Worm (Caenorhabditis elegans) whole organism, L4/young adult: ENCODE data around the gene srx-102.

Source experiments
- W03F9.2 ChIP-seq: fragments of 150-350 bp; optimal IDR thresholded peaks from 2 replicates; lab custom pipeline; 2014; ENCODE audit warnings: missing biosample characterization, missing genetic modification characterization
- dao-5 ChIP-seq: sonication (generic microtip); optimal IDR thresholded peaks from 2 replicates; lab custom pipeline; 2016; ENCODE audit warnings: missing genotype, missing genetic modification characterization, moderate library complexity, missing compliant biosample characterization
- him-1 ChIP-seq: sonication (generic microtip); optimal IDR thresholded peaks from 2 replicates; lab custom pipeline; 2016; ENCODE audit warnings: missing genotype, missing genetic modification reagents, missing genetic modification characterization, missing compliant biosample characterization

srx-102 gene

ce11 chrII:3709255-3709654 is 14.7 kb upstream of the srx-102 start, which contains the start of gene srx-110:
srx-110 (plus strand) TSS chrII:3709555.
- TF ChIP-seq him-1 (tag; lab: Kevin White, UChicago) (no peak), W03F9.2 (tag; lab: Kevin White, UChicago) (no peak), dao-5 (tag; lab: Kevin White, UChicago) (no peak)

ce11 chrII:3705320-3705719 is 10.8 kb upstream of the srx-102 start, which contains the start of gene srx-108:
srx-108 (plus strand) TSS chrII:3705620.
- TF ChIP-seq dao-5 (tag; lab: Kevin White, UChicago) (no peak), W03F9.2 (tag; lab: Kevin White, UChicago) (no peak), him-1 (tag; lab: Kevin White, UChicago) (no peak)

ce11 chrII:3701305-3701704 is 6.7 kb upstream of the srx-102 start, which contains the start of gene srx-105:
srx-105 (minus strand) TSS chrII:3701405.
- TF ChIP-seq W03F9.2 (tag; lab: Kevin White, UChicago) (no peak), him-1 (tag; lab: Kevin White, UChicago) (no peak), dao-5 (tag; lab: Kevin White, UChicago) (no peak)

ce11 chrII:3699591-3699990 is 5.0 kb upstream of the srx-102 start, which contains the start of gene srx-104:
srx-104 (minus strand) TSS chrII:3699691.
- no peak for TF ChIP-seq him-1 (tag; lab: Kevin White, UChicago)
- no peak for TF ChIP-seq W03F9.2 (tag; lab: Kevin White, UChicago)
- TF ChIP-seq dao-5 (tag; lab: Kevin White, UChicago) = no peak

- TF ChIP-seq W03F9.2 (tag; lab: Kevin White, UChicago) (no peak), him-1 (tag; lab: Kevin White, UChicago) (no peak), dao-5 (tag; lab: Kevin White, UChicago) (no peak)
Measured at ce11 chrII:3690646-3691045, 3.9 kb downstream of the srx-102 start, which contains the start of gene srx-101. srx-101 (minus strand) TSS chrII:3690746.

- TF ChIP-seq dao-5 (tag; lab: Kevin White, UChicago) (no peak), him-1 (tag; lab: Kevin White, UChicago) (no peak), W03F9.2 (tag; lab: Kevin White, UChicago) (no peak)
Measured at ce11 chrII:3688333-3688732, 6.2 kb downstream of the srx-102 start, which contains the start of gene ifas-1. ifas-1 (minus strand) TSS chrII:3688719.

ce11 chrII:3684487-3685067 is 10.0 kb downstream of the srx-102 start:
- no peak for TF ChIP-seq W03F9.2 (tag; lab: Kevin White, UChicago)

- TF ChIP-seq W03F9.2 (tag; lab: Kevin White, UChicago) = peak; percentile 67
- TF ChIP-seq him-1 (tag; lab: Kevin White, UChicago) = no peak
Measured at ce11 chrII:3682770-3683234, 11.8 kb downstream of the srx-102 start, which contains the start of gene F19B10.1. F19B10.1 (plus strand) TSS chrII:3683184.

- no peak for TF ChIP-seq dao-5 (tag; lab: Kevin White, UChicago)
- TF ChIP-seq him-1 (tag; lab: Kevin White, UChicago) = no peak
- TF ChIP-seq W03F9.2 (tag; lab: Kevin White, UChicago) = no peak
Measured at ce11 chrII:3681365-3682083, 13.0 kb downstream of the srx-102 start, which contains the start of gene F19B10.10. F19B10.10 (minus strand) TSS chrII:3681415.

- no peak for TF ChIP-seq W03F9.2 (tag; lab: Kevin White, UChicago)
- no peak for TF ChIP-seq him-1 (tag; lab: Kevin White, UChicago)
- no peak for TF ChIP-seq dao-5 (tag; lab: Kevin White, UChicago)
Measured at ce11 chrII:3680366-3680765, 14.2 kb downstream of the srx-102 start.

ce11 chrII:3678978-3679377 is 15.6 kb downstream of the srx-102 start:
- no peak for TF ChIP-seq him-1 (tag; lab: Kevin White, UChicago)

- TF ChIP-seq dao-5 (tag; lab: Kevin White, UChicago) (no peak), W03F9.2 (tag; lab: Kevin White, UChicago) (no peak), him-1 (tag; lab: Kevin White, UChicago) (no peak)
Measured at ce11 chrII:3675176-3675575, 19.4 kb downstream of the srx-102 start, which contains the start of gene F19B10.2. F19B10.2 (plus strand) TSS chrII:3675476.

- TF ChIP-seq W03F9.2 (tag; lab: Kevin White, UChicago) = no peak
- TF ChIP-seq him-1 (tag; lab: Kevin White, UChicago) = no peak
- no peak for TF ChIP-seq dao-5 (tag; lab: Kevin White, UChicago)
Measured at ce11 chrII:3673493-3673892, 21.1 kb downstream of the srx-102 start, which contains the start of gene sea-1. sea-1 (minus strand) TSS chrII:3673593.
